Worm (Caenorhabditis elegans) whole organism, L2 larva: Measurements from ENCODE around the gene H06H21.37.
A peak's percentile ranks its signal among the peaks of the same experiment; 100 is the strongest.

Source experiments
- ama-1 ChIP-seq: fragments of 150-350 bp; optimal IDR thresholded peaks from 2 replicates; lab custom pipeline; 2018; ENCODE audit warnings: inconsistent platforms
- ceh-82 ChIP-seq: fragments of 150-350 bp; optimal IDR thresholded peaks from 2 replicates; lab custom pipeline; 2014; ENCODE audit warnings: missing biosample characterization, missing genetic modification characterization
- lsy-2 ChIP-seq, 2 experiments: fragments of 150-350 bp in 1 of 2; sonication (generic microtip) in 1 of 2; optimal IDR thresholded peaks; 2 replicates each; lab custom pipeline; 2014 to 2017; ENCODE audit warnings: missing biosample characterization in 2 of 2, missing genetic modification characterization in 2 of 2
- mbf-1 ChIP-seq: sonication (generic microtip); optimal IDR thresholded peaks from 2 replicates; lab custom pipeline; 2017; ENCODE audit warnings: missing biosample characterization, missing genetic modification characterization
- nhr-11 ChIP-seq: fragments of 150-350 bp; optimal IDR thresholded peaks from 2 replicates; lab custom pipeline; 2014; ENCODE audit warnings: missing biosample characterization, missing genetic modification characterization
- nhr-23 ChIP-seq: fragments of 150-350 bp; optimal IDR thresholded peaks from 2 replicates; lab custom pipeline; 2014; ENCODE audit warnings: missing biosample characterization, missing genetic modification reagents, missing genetic modification characterization
- nhr-77 ChIP-seq: fragments of 150-350 bp; optimal IDR thresholded peaks from 2 replicates; lab custom pipeline; 2014; ENCODE audit warnings: missing biosample characterization, missing genetic modification characterization

Gene H06H21.37

ce11 chrIV:4762990-4763545, 46.7 kb downstream of the H06H21.37 start:
- TF ChIP-seq lsy-2 (tag; optimal IDR thresholded peaks at IDR 0.05; lab: Kevin White, UChicago), result peak in 1 of 2 experiments; percentile 52
- TF ChIP-seq, all 48 proteins: peak for 1; not testable (repeated sequence) for 47

DNA sequence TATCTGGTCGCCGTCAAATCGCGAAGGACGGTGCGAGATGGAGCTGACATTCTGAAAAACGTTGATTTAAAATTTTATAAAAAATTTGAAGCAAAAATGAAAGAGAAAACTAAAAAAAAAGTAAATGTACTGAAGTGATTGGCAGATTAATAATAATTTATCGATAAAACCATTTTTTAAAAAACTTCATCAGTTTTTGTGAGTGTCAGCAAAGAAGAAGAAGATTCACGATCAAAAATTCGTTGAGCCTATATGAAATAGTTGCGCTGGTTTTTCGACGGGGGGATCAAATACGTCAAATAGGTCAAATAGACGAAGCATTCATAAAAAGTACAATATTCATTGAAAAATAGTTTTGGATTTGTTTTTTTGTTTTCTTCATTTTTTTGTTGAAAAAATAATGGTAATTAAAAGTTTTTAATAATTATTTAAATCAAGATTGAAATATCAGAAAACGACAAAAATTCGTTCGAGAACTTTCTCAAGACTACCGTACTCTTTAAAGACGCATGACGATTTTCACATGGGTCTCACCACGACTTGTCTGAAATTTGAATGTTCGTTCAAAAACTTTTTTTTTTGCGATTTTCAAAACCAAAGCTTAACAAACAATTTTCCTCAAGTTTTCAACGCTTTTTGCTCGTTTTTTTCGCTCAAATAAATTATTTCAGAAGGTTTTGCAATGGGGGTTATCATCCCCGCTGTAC, 49.2 kb downstream of the H06H21.37 start, which contains the start of the genes memi-1 and cyp-31A3:
Gene memi-1, minus strand, starts transcription at position 51 of the 707 bp plus-strand sequence.
Gene cyp-31A3, plus strand, starts transcription at position 672 of the 707 bp plus-strand sequence.
- TF ChIP-seq nhr-23 (tag; lab: Kevin White, UChicago) (no peak), mbf-1 (no peak), nhr-11 (no peak), ama-1 (lab: Kevin White, UChicago) (no peak)

ce11 chrIV:4758659-4759058, 51.1 kb downstream of the H06H21.37 start, which contains the start of gene Y17G9B.8:
Gene Y17G9B.8, minus strand, starts transcription at chrIV:4758840.
- peak in 1 of 2 experiments; percentile 24 for TF ChIP-seq lsy-2 (tag; optimal IDR thresholded peaks at IDR 0.05; lab: Kevin White, UChicago)
- TF ChIP-seq ceh-82 (tag; lab: Kevin White, UChicago), result no peak
- no peak for TF ChIP-seq nhr-23 (tag; lab: Kevin White, UChicago)
- TF ChIP-seq nhr-77 (tag; lab: Kevin White, UChicago), result no peak
- TF ChIP-seq, all 48 proteins: peak for 1
